Worm (Caenorhabditis elegans) whole organism, early embryonic: Measurements from ENCODE around the gene hpo-28.

Source experiments
- B0310.2 ChIP-seq: sonication (generic microtip); optimal IDR thresholded peaks from 2 replicates; lab custom pipeline; 2016; ENCODE audit warnings: mild to moderate bottlenecking, missing genetic modification characterization, missing compliant biosample characterization
- ama-1 ChIP-seq: fragments of 150-350 bp; optimal IDR thresholded peaks from 2 replicates; lab custom pipeline; 2014
- ceh-13 ChIP-seq: fragments of 200-800 bp; sonication (Bioruptor generic); optimal IDR thresholded peaks from 2 replicates; lab custom pipeline; 2018; ENCODE audit warnings: mild to moderate bottlenecking, missing genetic modification characterization, missing compliant biosample characterization
- ets-7 ChIP-seq: sonication (generic microtip); optimal IDR thresholded peaks from 2 replicates; lab custom pipeline; 2016; ENCODE audit warnings: missing genotype, missing genetic modification characterization, missing compliant biosample characterization
- flt-1 ChIP-seq: fragments of 200-800 bp; sonication (Bioruptor generic); IDR thresholded peaks from 2 replicates; pipeline ENCODE4 v1.3.6; 2022; ENCODE audit warnings: missing genetic modification characterization, missing compliant biosample characterization
- hmbx-1 ChIP-seq: sonication (generic microtip); optimal IDR thresholded peaks from 2 replicates; lab custom pipeline; 2016; ENCODE audit warnings: mild to moderate bottlenecking, missing genetic modification characterization, missing compliant biosample characterization
- hmg-4 ChIP-seq: fragments of 200-800 bp; sonication (Bioruptor generic); optimal IDR thresholded peaks from 2 replicates; lab custom pipeline; 2018; ENCODE audit warnings: mild to moderate bottlenecking, missing genetic modification characterization, missing compliant biosample characterization
- hnd-1 ChIP-seq: sonication (generic microtip); optimal IDR thresholded peaks from 2 replicates; lab custom pipeline; 2016; ENCODE audit warnings: missing genetic modification characterization, missing compliant biosample characterization
- pes-1 ChIP-seq: fragments of 200-800 bp; sonication (Bioruptor generic); IDR thresholded peaks from 2 replicates; pipeline ENCODE4 v1.3.6; 2022; ENCODE audit warnings: missing genetic modification reagents, missing genetic modification characterization, missing compliant biosample characterization
- sea-1 ChIP-seq: fragments of 200-800 bp; sonication (Bioruptor generic); conservative IDR thresholded peaks from 2 replicates; pipeline ENCODE4 v1.3.6; 2022; ENCODE audit warnings: missing genetic modification characterization, missing compliant biosample characterization
- tbx-37 ChIP-seq: fragments of 200-800 bp; sonication (Bioruptor generic); conservative IDR thresholded peaks from 2 replicates; pipeline ENCODE4 v1.3.6; 2022; ENCODE audit warnings: missing genetic modification reagents, missing genetic modification characterization, missing compliant biosample characterization
- tra-4 ChIP-seq: sonication (generic microtip); optimal IDR thresholded peaks from 2 replicates; lab custom pipeline; 2017; ENCODE audit warnings: missing genetic modification characterization, missing compliant biosample characterization

ce11 chrIII:5680141-5680540, 29.0 kb downstream of the hpo-28 start, which contains the start of gene pst-2:
- TF ChIP-seq ama-1 (lab: Kevin White, UChicago), result no peak
- TF ChIP-seq ceh-13 (GFP tag; lab: Kevin White, UChicago), result no peak
- no peak for TF ChIP-seq tra-4 (tag; lab: Kevin White, UChicago)
- no peak for TF ChIP-seq hmg-4 (GFP tag; lab: Kevin White, UChicago)
- no peak for TF ChIP-seq sea-1
- no peak for TF ChIP-seq hmbx-1
- no peak for TF ChIP-seq tbx-37 (GFP tag; lab: Robert Waterston, UW)
- no peak for TF ChIP-seq pes-1 (GFP tag; lab: Robert Waterston, UW)
- TF ChIP-seq ets-7 (tag; lab: Kevin White, UChicago), result no peak
- TF ChIP-seq flt-1 (GFP tag; lab: Robert Waterston, UW), result no peak
- TF ChIP-seq B0310.2 (tag; lab: Kevin White, UChicago), result no peak
- no peak for TF ChIP-seq hnd-1 (tag; lab: Kevin White, UChicago)
